Fruit fly (Drosophila melanogaster) whole organism, prepupa: Measurements from ENCODE around the gene CG44475.

Experiments used
- Blimp-1 ChIP-seq: fragments of 200-800 bp; sonication (Bioruptor generic); optimal IDR thresholded peaks from 3 replicates; lab custom pipeline; 2017; ENCODE audit warnings: missing biosample characterization, missing genetic modification characterization, mild to moderate bottlenecking, moderate library complexity, missing genetic modification reagents
- CG11294 ChIP-seq: fragments of 200-800 bp; sonication (Bioruptor generic); IDR thresholded peaks from 2 replicates; pipeline ENCODE4 v1.3.6; 2022; ENCODE audit warnings: missing biosample characterization, missing genetic modification characterization
- CG11902 ChIP-seq: fragments of 200-800 bp; sonication (Bioruptor generic); optimal IDR thresholded peaks from 3 replicates; lab custom pipeline; 2016; ENCODE audit warnings: missing biosample characterization, missing genetic modification characterization
- CG3032 ChIP-seq: fragments of 200-800 bp; optimal IDR thresholded peaks from 2 replicates; lab custom pipeline; 2019; ENCODE audit warnings: missing biosample characterization, mild to moderate bottlenecking, missing genetic modification characterization, moderate library complexity
- CG31627 ChIP-seq: fragments of 200-800 bp; sonication (Bioruptor generic); optimal IDR thresholded peaks from 3 replicates; lab custom pipeline; 2016; ENCODE audit warnings: missing biosample characterization, missing genetic modification characterization
- CG3919 ChIP-seq: fragments of 200-800 bp; sonication (Bioruptor generic); optimal IDR thresholded peaks from 3 replicates; lab custom pipeline; 2016; ENCODE audit warnings: missing biosample characterization, missing genetic modification characterization
- CG4318 ChIP-seq: fragments of 200-800 bp; sonication (Bioruptor generic); optimal IDR thresholded peaks from 3 replicates; lab custom pipeline; 2017; ENCODE audit warnings: missing biosample characterization, mild to moderate bottlenecking, missing genetic modification characterization
- CG6163 ChIP-seq: fragments of 200-800 bp; sonication (Bioruptor generic); IDR thresholded peaks from 3 replicates; pipeline ENCODE4 v1.3.6; 2022; ENCODE audit warnings: missing biosample characterization, missing genetic modification characterization
- CG6276 ChIP-seq: fragments of 200-800 bp; sonication (Bioruptor generic); optimal IDR thresholded peaks from 2 replicates; lab custom pipeline; 2017; ENCODE audit warnings: missing biosample characterization, mild to moderate bottlenecking, missing genetic modification characterization
- CG6792 ChIP-seq: fragments of 200-800 bp; sonication (Bioruptor generic); optimal IDR thresholded peaks from 3 replicates; lab custom pipeline; 2016; ENCODE audit warnings: missing biosample characterization, missing genetic modification characterization
- CG7368 ChIP-seq: fragments of 200-800 bp; sonication (Bioruptor generic); optimal IDR thresholded peaks from 3 replicates; lab custom pipeline; 2016; ENCODE audit warnings: missing biosample characterization, missing genetic modification characterization
- CG8119 ChIP-seq: fragments of 200-800 bp; sonication (Bioruptor generic); IDR thresholded peaks from 3 replicates; pipeline ENCODE4 v1.3.6; 2022; ENCODE audit warnings: missing biosample characterization, missing genetic modification characterization
- CG8319 ChIP-seq: fragments of 200-800 bp; sonication (Bioruptor generic); optimal IDR thresholded peaks from 3 replicates; lab custom pipeline; 2016; ENCODE audit warnings: missing biosample characterization, missing genetic modification characterization
- CG9139 ChIP-seq: fragments of 200-800 bp; sonication (Bioruptor generic); optimal IDR thresholded peaks from 3 replicates; lab custom pipeline; 2017; ENCODE audit warnings: missing biosample characterization, mild to moderate bottlenecking, missing genetic modification characterization
- Eip78C ChIP-seq: fragments of 200-800 bp; sonication (Bioruptor generic); peaks from one replicate; lab custom pipeline; 2016; ENCODE audit warnings: missing biosample characterization, missing genetic modification characterization
- Eip93F ChIP-seq: fragments of 200-800 bp; sonication (Bioruptor generic); optimal IDR thresholded peaks from 2 replicates; lab custom pipeline; 2016; ENCODE audit warnings: missing biosample characterization, mild to moderate bottlenecking, missing genetic modification characterization
- Ets96B ChIP-seq: fragments of 200-800 bp; optimal IDR thresholded peaks from 2 replicates; lab custom pipeline; 2019; ENCODE audit warnings: missing biosample characterization, mild to moderate bottlenecking, missing genetic modification characterization, moderate library complexity
- Met ChIP-seq: fragments of 200-800 bp; sonication (Bioruptor generic); optimal IDR thresholded peaks from 3 replicates; lab custom pipeline; 2016; ENCODE audit warnings: missing biosample characterization, missing genetic modification characterization
- Sox14 ChIP-seq: fragments of 200-800 bp; sonication (Bioruptor generic); optimal IDR thresholded peaks from 3 replicates; lab custom pipeline; 2016; ENCODE audit warnings: missing biosample characterization, missing genetic modification characterization
- acj6 ChIP-seq: fragments of 200-800 bp; sonication (Bioruptor generic); optimal IDR thresholded peaks from 3 replicates; lab custom pipeline; 2016; ENCODE audit warnings: missing biosample characterization, missing genetic modification characterization
- cyc ChIP-seq: fragments of 200-800 bp; sonication (Bioruptor generic); optimal IDR thresholded peaks from 3 replicates; lab custom pipeline; 2016; ENCODE audit warnings: missing biosample characterization, missing genetic modification characterization
- dsx ChIP-seq: fragments of 200-800 bp; optimal IDR thresholded peaks from 3 replicates; lab custom pipeline; 2019; ENCODE audit warnings: missing biosample characterization, mild to moderate bottlenecking, missing genetic modification characterization, moderate library complexity; ENCODE audit not compliant: poor library complexity, severe bottlenecking
- fd59A ChIP-seq: fragments of 200-800 bp; sonication (Bioruptor generic); optimal IDR thresholded peaks from 2 replicates; lab custom pipeline; 2017; ENCODE audit warnings: missing biosample characterization, mild to moderate bottlenecking, missing genetic modification characterization, missing genetic modification reagents
- fkh ChIP-seq: fragments of 200-800 bp; sonication (Bioruptor generic); optimal IDR thresholded peaks from 3 replicates; lab custom pipeline; 2017; ENCODE audit warnings: missing biosample characterization, mild to moderate bottlenecking, missing genetic modification characterization, moderate library complexity
- spab ChIP-seq: fragments of 200-800 bp; sonication (Bioruptor generic); optimal IDR thresholded peaks from 2 replicates; lab custom pipeline; 2017; ENCODE audit warnings: missing biosample characterization, mild to moderate bottlenecking, missing genetic modification characterization, missing genetic modification reagents
- ss ChIP-seq, 2 experiments: fragments of 200-800 bp; sonication (Bioruptor generic); optimal IDR thresholded peaks; 2 replicates in 1 of 2; 3 replicates in 1 of 2; lab custom pipeline; 2017 to 2018; ENCODE audit warnings: mild to moderate bottlenecking in 2 of 2, missing biosample characterization in 2 of 2, missing genetic modification characterization in 2 of 2, moderate library complexity in 1 of 2
- svp ChIP-seq: fragments of 200-800 bp; sonication (Bioruptor generic); peaks from one replicate; lab custom pipeline; 2016; ENCODE audit warnings: missing biosample characterization, missing genetic modification characterization

The CG44475 gene

dm6 chr2L:15853826-15854225 is 29.2 kb downstream of the CG44475 start, which contains the start of gene Tektin-A:
Gene Tektin-A, plus strand, starts transcription at chr2L:15854126.
- TF ChIP-seq fkh (GFP tag; lab: Kevin White, UChicago) (no peak), CG4318 (no peak), CG11294 (GFP tag; lab: Robert Waterston, UW) (no peak), acj6 (GFP tag; lab: Kevin White, UChicago) (no peak), fd59A (GFP tag; lab: Kevin White, UChicago) (no peak), Eip78C (GFP tag; lab: Kevin White, UChicago) (no peak), CG6163 (GFP tag; lab: Robert Waterston, UW) (no peak), ss (GFP tag; optimal IDR thresholded peaks at IDR 0.05; lab: Kevin White, UChicago) (no peak), Blimp-1 (GFP tag; lab: Kevin White, UChicago) (no peak)

- TF ChIP-seq CG31627 (GFP tag; lab: Kevin White, UChicago) (no peak), Met (GFP tag; lab: Kevin White, UChicago) (no peak), CG11902 (GFP tag; lab: Kevin White, UChicago) (no peak), CG8319 (GFP tag; lab: Kevin White, UChicago) (no peak), CG3032 (tag; lab: Kevin White, UChicago) (no peak), Eip78C (GFP tag; lab: Kevin White, UChicago) (no peak), spab (no peak), CG7368 (GFP tag; lab: Kevin White, UChicago) (no peak), Sox14 (GFP tag; lab: Kevin White, UChicago) (no peak), CG4318 (no peak), Eip93F (GFP tag; lab: Kevin White, UChicago) (no peak), cyc (GFP tag; lab: Kevin White, UChicago) (no peak), CG8119 (GFP tag; lab: Robert Waterston, UW) (no peak), CG3919 (GFP tag; lab: Kevin White, UChicago) (no peak), Ets96B (tag; lab: Kevin White, UChicago) (no peak), acj6 (GFP tag; lab: Kevin White, UChicago) (no peak)
Observed at dm6 chr2L:15852292-15852691, 30.7 kb downstream of the CG44475 start, which contains the start of gene CG13243. Gene CG13243, plus strand, starts transcription at chr2L:15852592.

DNA sequence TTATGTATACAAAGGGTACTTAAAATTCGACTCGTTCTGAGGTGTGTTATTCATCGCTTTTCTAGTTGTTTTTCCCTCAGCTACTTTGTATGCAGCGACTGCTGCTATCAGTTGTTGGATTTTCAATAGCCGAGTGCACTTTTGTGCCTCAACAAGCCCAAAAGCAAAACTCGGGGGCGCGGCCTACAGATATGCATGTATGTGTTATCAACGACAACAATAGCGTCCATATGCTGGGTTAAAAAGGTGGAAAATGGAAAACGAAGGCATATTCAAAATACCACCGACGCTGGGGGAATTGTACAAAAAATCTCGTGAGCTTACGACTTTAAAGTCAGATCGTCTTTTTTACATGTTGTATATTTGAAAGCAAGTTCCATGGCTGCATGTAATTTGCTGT is 36.4 kb downstream of the CG44475 start:
- TF ChIP-seq CG6792 (GFP tag; lab: Kevin White, UChicago) (no peak), CG6276 (GFP tag; lab: Kevin White, UChicago) (peak; percentile 4), CG7368 (GFP tag; lab: Kevin White, UChicago) (no peak), svp (GFP tag; lab: Kevin White, UChicago) (peak; percentile 91), fkh (GFP tag; lab: Kevin White, UChicago) (no peak), dsx (GFP tag; lab: Kevin White, UChicago) (peak; percentile 80), fd59A (GFP tag; lab: Kevin White, UChicago) (no peak), CG9139 (GFP tag; lab: Kevin White, UChicago) (no peak)

DNA sequence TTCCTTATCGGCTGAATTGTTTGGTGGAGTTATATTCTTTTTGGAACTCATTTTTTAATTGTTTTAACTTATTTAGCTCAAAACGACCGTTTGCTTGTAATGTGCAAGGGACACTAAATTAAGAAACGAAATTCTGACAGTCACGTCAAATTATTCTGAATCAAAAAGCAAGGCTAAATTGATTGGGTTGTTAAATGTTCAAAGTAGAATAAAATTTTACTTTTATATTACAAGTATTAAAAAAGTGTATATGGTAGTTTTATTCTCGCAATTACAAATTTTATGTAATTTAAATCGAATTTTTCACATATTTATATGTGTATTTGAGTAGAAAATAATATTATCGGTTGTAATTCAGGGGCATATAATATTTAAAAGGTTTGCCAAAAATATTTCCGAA is 47.4 kb downstream of the CG44475 start, which contains the start of gene CG18518:
Gene CG18518 (minus strand): TSS at position 101 of the 400 bp plus-strand sequence.
- no peak for TF ChIP-seq Ets96B (tag; lab: Kevin White, UChicago)
